Fruit fly (Drosophila melanogaster) Kc167 (cell line): ENCODE measurements around the gene NimA.

Experiments used
- Myc ChIP-seq: fragments of >200 bp; optimal IDR thresholded peaks from 2 replicates; lab custom pipeline; 2017; ENCODE audit warnings: missing external identifiers
- Sin3A ChIP-seq: fragments of >200 bp; optimal IDR thresholded peaks from 2 replicates; lab custom pipeline; 2018; ENCODE audit warnings: missing external identifiers
- insv ChIP-seq: fragments of >200 bp; optimal IDR thresholded peaks from 3 replicates; lab custom pipeline; 2018; ENCODE audit warnings: missing external identifiers
- psq ChIP-seq: fragments of >200 bp; optimal IDR thresholded peaks from 2 replicates; lab custom pipeline; 2017; ENCODE audit warnings: missing external identifiers

dm6 chr2L:13972847-13973246 is 15.5 kb downstream of the NimA start, which contains the start of gene He:
- TF ChIP-seq psq (lab: Kevin White, UChicago) (no peak), insv (lab: Kevin White, UChicago) (no peak), Myc (no peak), Sin3A (lab: Kevin White, UChicago) (no peak)
